Worm (Caenorhabditis elegans): ENCODE measurements around the gene clc-21.
"Not testable (repeated sequence)": the region's sequence is repeated elsewhere in the genome, so short reads cannot be mapped to it uniquely, and the experiment has no call there.

clc-21 gene

ce11 chrV:17438317-17438716, 21.4 kb downstream of the clc-21 start, which contains the start of gene srsx-2:
Gene srsx-2 (minus strand): TSS chrV:17438417.
- TF ChIP-seq pqm-1 (tag; optimal IDR thresholded peaks at IDR 0.05) (no peak), nhr-23 (tag; optimal IDR thresholded peaks at IDR 0.05) (no peak), nhr-12 (tag; optimal IDR thresholded peaks at IDR 0.05) (no peak), fkh-2 (tag; optimal IDR thresholded peaks at IDR 0.05) (no peak), daf-12 (tag; optimal IDR thresholded peaks at IDR 0.05) (no peak), nhr-237 (tag; optimal IDR thresholded peaks at IDR 0.05) (no peak), ceh-28 (tag; optimal IDR thresholded peaks at IDR 0.05) (no peak), fos-1 (tag; optimal IDR thresholded peaks at IDR 0.05) (no peak), nhr-28 (tag; optimal IDR thresholded peaks at IDR 0.05) (no peak), zag-1 (tag; optimal IDR thresholded peaks at IDR 0.05) (no peak), nhr-76 (tag; optimal IDR thresholded peaks at IDR 0.05) (no peak)

ce11 chrV:17439406-17439805, 22.5 kb downstream of the clc-21 start, which contains the start of gene srh-154:
Gene srh-154 (plus strand): TSS chrV:17439706.
- TF ChIP-seq lin-15B (tag; optimal IDR thresholded peaks at IDR 0.05) (no peak), lin-39 (tag; optimal IDR thresholded peaks at IDR 0.05) (no peak), elt-2 (tag; optimal IDR thresholded peaks at IDR 0.05) (no peak), unc-62 (GFP tag; optimal IDR thresholded peaks at IDR 0.05) (no peak), zag-1 (tag; optimal IDR thresholded peaks at IDR 0.05) (no peak), pha-4 (tag; optimal IDR thresholded peaks at IDR 0.05) (no peak), egl-5 (tag; optimal IDR thresholded peaks at IDR 0.05) (no peak), ceh-9 (tag; optimal IDR thresholded peaks at IDR 0.05) (no peak), skn-1 (tag; optimal IDR thresholded peaks at IDR 0.05) (no peak), ZK546.5 (tag; optimal IDR thresholded peaks at IDR 0.05) (no peak), jun-1 (tag; optimal IDR thresholded peaks at IDR 0.05) (no peak), fos-1 (tag; optimal IDR thresholded peaks at IDR 0.05) (no peak), fkh-10 (GFP tag; optimal IDR thresholded peaks at IDR 0.05) (no peak), nhr-67 (tag; optimal IDR thresholded peaks at IDR 0.05) (no peak), nhr-43 (tag; optimal IDR thresholded peaks at IDR 0.05; ENCODE audit: poor library complexity, severe bottlenecking) (no peak)

- TF ChIP-seq mml-1 (tag; optimal IDR thresholded peaks at IDR 0.05) (no peak), egl-27 (tag; optimal IDR thresholded peaks at IDR 0.05) (no peak), pha-4 (tag; optimal IDR thresholded peaks at IDR 0.05) (no peak), fos-1 (tag; optimal IDR thresholded peaks at IDR 0.05) (no peak), nhr-25 (tag; optimal IDR thresholded peaks at IDR 0.05) (no peak)
These were observed 32.9 kb downstream of the clc-21 start for ce11 chrV:17449836-17450235.

- not testable (repeated sequence) for TF ChIP-seq nhr-11, mml-1, elt-2 (tag; optimal IDR thresholded peaks at IDR 0.05)
These were observed 39.3 kb downstream of the clc-21 start, which contains the start of gene srh-203 for ce11 chrV:17456197-17456596. Gene srh-203 (minus strand): TSS chrV:17456297.

ce11 chrV:17458069-17458468, 41.1 kb downstream of the clc-21 start, which contains the start of gene str-200:
Gene str-200 (minus strand): TSS chrV:17458169.
- TF ChIP-seq ceh-28 (tag; optimal IDR thresholded peaks at IDR 0.05) = no peak
- TF ChIP-seq fos-1 (tag; optimal IDR thresholded peaks at IDR 0.05) = no peak
- no peak for TF ChIP-seq nhr-77 (tag; optimal IDR thresholded peaks at IDR 0.05)
- TF ChIP-seq nhr-12 (tag; optimal IDR thresholded peaks at IDR 0.05) = no peak
- TF ChIP-seq mdl-1 (tag; optimal IDR thresholded peaks at IDR 0.05) = no peak
- TF ChIP-seq elt-3 (tag; optimal IDR thresholded peaks at IDR 0.05) = no peak
- no peak for TF ChIP-seq ztf-4 (tag; optimal IDR thresholded peaks at IDR 0.05)
- no peak for TF ChIP-seq nhr-23 (tag; optimal IDR thresholded peaks at IDR 0.05)
- TF ChIP-seq nhr-67 (tag; optimal IDR thresholded peaks at IDR 0.05) = no peak
- no peak for TF ChIP-seq lsy-12 (tag; optimal IDR thresholded peaks at IDR 0.05)
- no peak for TF ChIP-seq tbx-2 (tag; optimal IDR thresholded peaks at IDR 0.05)
- no peak for TF ChIP-seq fkh-10 (GFP tag; optimal IDR thresholded peaks at IDR 0.05)
- no peak for TF ChIP-seq nhr-76 (tag; optimal IDR thresholded peaks at IDR 0.05)
- no peak for TF ChIP-seq lin-15B (tag; optimal IDR thresholded peaks at IDR 0.05)
- no peak for TF ChIP-seq eor-1 (tag; optimal IDR thresholded peaks at IDR 0.05)

All from whole organism, L3 larva.